Fruit fly (Drosophila melanogaster) whole organism, adult: ENCODE data around the gene Pp2C1.
A peak's percentile ranks its signal among the peaks of the same experiment; 100 is the strongest.

Experiments
- CG11617 ChIP-seq: fragments of 200-800 bp; sonication (Bioruptor generic); optimal IDR thresholded peaks from 2 replicates; lab custom pipeline; 2017; ENCODE audit warnings: mild to moderate bottlenecking, missing biosample characterization, missing genetic modification reagents, missing genetic modification characterization
- CG12768 ChIP-seq: fragments of 200-800 bp; sonication (Bioruptor generic); optimal IDR thresholded peaks from 2 replicates; lab custom pipeline; 2017; ENCODE audit warnings: missing biosample characterization, missing genetic modification characterization, mild to moderate bottlenecking, moderate library complexity, missing genetic modification reagents
- CG14711 ChIP-seq: fragments of 200-800 bp; sonication (Bioruptor generic); optimal IDR thresholded peaks from 2 replicates; lab custom pipeline; 2018; ENCODE audit warnings: missing biosample characterization, mild to moderate bottlenecking, missing genetic modification characterization, moderate library complexity
- CG1620 ChIP-seq: fragments of 200-800 bp; sonication (Bioruptor generic); optimal IDR thresholded peaks from 2 replicates; lab custom pipeline; 2016; ENCODE audit warnings: missing biosample characterization, missing genetic modification characterization
- CG33017 ChIP-seq: fragments of 200-800 bp; sonication (Bioruptor generic); optimal IDR thresholded peaks from 2 replicates; lab custom pipeline; 2018; ENCODE audit warnings: missing biosample characterization, mild to moderate bottlenecking, missing genetic modification characterization, moderate library complexity
- CG5204 ChIP-seq: fragments of 200-800 bp; sonication (Bioruptor generic); optimal IDR thresholded peaks from 2 replicates; lab custom pipeline; 2016; ENCODE audit warnings: missing biosample characterization, missing genetic modification characterization
- CG7045 ChIP-seq: fragments of 200-800 bp; sonication (Bioruptor generic); optimal IDR thresholded peaks from 2 replicates; lab custom pipeline; 2017; ENCODE audit warnings: missing biosample characterization, mild to moderate bottlenecking, missing genetic modification characterization
- CG7101 ChIP-seq: fragments of 200-800 bp; sonication (Bioruptor generic); optimal IDR thresholded peaks from 2 replicates; lab custom pipeline; 2018; ENCODE audit warnings: missing biosample characterization, mild to moderate bottlenecking, missing genetic modification characterization, moderate library complexity
- Clk ChIP-seq: fragments of 200-800 bp; sonication (Bioruptor generic); optimal IDR thresholded peaks from 2 replicates; lab custom pipeline; 2017; ENCODE audit warnings: missing biosample characterization, missing genetic modification characterization
- Crg-1 ChIP-seq: fragments of 200-800 bp; sonication (Bioruptor generic); optimal IDR thresholded peaks from 2 replicates; lab custom pipeline; 2016; ENCODE audit warnings: missing biosample characterization, missing genetic modification characterization
- Hr96 ChIP-seq: fragments of 200-800 bp; sonication (Bioruptor generic); optimal IDR thresholded peaks from 2 replicates; lab custom pipeline; 2016; ENCODE audit warnings: missing biosample characterization, missing genetic modification characterization
- Mnt ChIP-seq: fragments of 200-800 bp; sonication (Bioruptor generic); optimal IDR thresholded peaks from 2 replicates; lab custom pipeline; 2016; ENCODE audit warnings: missing biosample characterization, mild to moderate bottlenecking, missing genetic modification characterization
- bab1 ChIP-seq: fragments of 200-800 bp; sonication (Bioruptor generic); optimal IDR thresholded peaks from 3 replicates; lab custom pipeline; 2019; ENCODE audit warnings: missing biosample characterization, mild to moderate bottlenecking, missing genetic modification characterization, moderate library complexity
- cic ChIP-seq: fragments of 200-800 bp; sonication (Bioruptor generic); optimal IDR thresholded peaks from 2 replicates; lab custom pipeline; 2017; ENCODE audit warnings: missing biosample characterization, mild to moderate bottlenecking, missing genetic modification characterization, moderate library complexity
- cnc ChIP-seq, 2 experiments: fragments of >200 bp; optimal IDR thresholded peaks; 2 replicates each; lab custom pipeline; 2017
- kay ChIP-seq: fragments of 200-800 bp; sonication (Bioruptor generic); peaks from one replicate; lab custom pipeline; 2016; ENCODE audit warnings: missing biosample characterization, missing genetic modification characterization, borderline replicate concordance
- ovo ChIP-seq: fragments of 200-800 bp; sonication (Bioruptor generic); optimal IDR thresholded peaks from 2 replicates; lab custom pipeline; 2016; ENCODE audit warnings: missing biosample characterization, missing genetic modification characterization
- pad ChIP-seq: fragments of 200-800 bp; sonication (Bioruptor generic); optimal IDR thresholded peaks from 3 replicates; lab custom pipeline; 2017; ENCODE audit warnings: missing biosample characterization, missing genetic modification characterization, mild to moderate bottlenecking, moderate library complexity, missing genetic modification reagents
- tj ChIP-seq: fragments of 200-800 bp; sonication (Bioruptor generic); optimal IDR thresholded peaks from 3 replicates; lab custom pipeline; 2017; ENCODE audit warnings: missing biosample characterization, mild to moderate bottlenecking, missing genetic modification characterization, moderate library complexity
- toe ChIP-seq: fragments of 200-800 bp; sonication (Bioruptor generic); optimal IDR thresholded peaks from 2 replicates; lab custom pipeline; 2016; ENCODE audit warnings: missing biosample characterization, missing genetic modification characterization

Pp2C1 gene

DNA sequence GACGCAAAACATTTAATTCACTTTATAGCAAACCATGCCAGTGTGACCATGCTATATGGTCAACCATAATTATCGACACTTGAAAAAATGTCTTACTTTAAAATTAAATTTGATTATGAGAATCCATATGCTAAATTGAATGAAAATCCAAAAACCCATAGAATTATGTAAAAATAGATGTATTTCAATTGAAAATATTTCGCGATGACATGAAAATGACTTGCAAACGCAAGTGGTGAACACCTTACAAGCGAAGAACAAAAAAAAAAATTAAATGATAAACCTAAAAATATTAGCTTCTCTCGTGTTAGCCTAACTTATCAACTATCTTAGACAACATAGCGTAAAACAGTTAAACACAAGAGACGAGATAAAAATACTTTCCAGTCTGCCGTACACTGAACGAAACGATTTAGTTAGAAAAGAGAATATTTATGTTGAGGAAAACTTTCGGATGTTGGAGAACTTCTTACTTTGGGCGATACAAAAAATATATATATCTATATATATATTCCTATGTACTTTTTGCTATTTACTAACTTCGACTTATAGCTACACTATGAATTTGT lies 6.8 kb downstream of the Pp2C1 start:
- TF ChIP-seq pad (GFP tag; lab: Kevin White, UChicago): no peak
- no peak for TF ChIP-seq CG12768 (GFP tag; lab: Kevin White, UChicago)
- TF ChIP-seq CG5204: peak; percentile 45
- no peak for TF ChIP-seq Clk (GFP tag; lab: Kevin White, UChicago)
- TF ChIP-seq Crg-1: peak; percentile 35
- TF ChIP-seq CG7045: peak; percentile 10
- peak; percentile 61 for TF ChIP-seq kay
- no peak for TF ChIP-seq tj (GFP tag; lab: Kevin White, UChicago)
- TF ChIP-seq CG11617 (GFP tag; lab: Kevin White, UChicago): peak; percentile 39
- peak; percentile 10 for TF ChIP-seq CG1620 (GFP tag; lab: Kevin White, UChicago)
- no peak for TF ChIP-seq ovo (GFP tag; lab: Kevin White, UChicago)
- TF ChIP-seq Hr96 (GFP tag; lab: Kevin White, UChicago): peak; percentile 10
- no peak for TF ChIP-seq cic (GFP tag; lab: Kevin White, UChicago)
- peak; percentile 52 for TF ChIP-seq CG33017 (tag; lab: Kevin White, UChicago)
- TF ChIP-seq CG7101 (tag; lab: Kevin White, UChicago): peak; percentile 38
- TF ChIP-seq CG14711: peak; percentile 24
- TF ChIP-seq toe (GFP tag; lab: Kevin White, UChicago): peak; percentile 16
- TF ChIP-seq cnc (optimal IDR thresholded peaks at IDR 0.05; lab: Kevin White, UChicago): no peak
- TF ChIP-seq Mnt: no peak
- TF ChIP-seq bab1 (GFP tag; lab: Kevin White, UChicago): no peak

DNA sequence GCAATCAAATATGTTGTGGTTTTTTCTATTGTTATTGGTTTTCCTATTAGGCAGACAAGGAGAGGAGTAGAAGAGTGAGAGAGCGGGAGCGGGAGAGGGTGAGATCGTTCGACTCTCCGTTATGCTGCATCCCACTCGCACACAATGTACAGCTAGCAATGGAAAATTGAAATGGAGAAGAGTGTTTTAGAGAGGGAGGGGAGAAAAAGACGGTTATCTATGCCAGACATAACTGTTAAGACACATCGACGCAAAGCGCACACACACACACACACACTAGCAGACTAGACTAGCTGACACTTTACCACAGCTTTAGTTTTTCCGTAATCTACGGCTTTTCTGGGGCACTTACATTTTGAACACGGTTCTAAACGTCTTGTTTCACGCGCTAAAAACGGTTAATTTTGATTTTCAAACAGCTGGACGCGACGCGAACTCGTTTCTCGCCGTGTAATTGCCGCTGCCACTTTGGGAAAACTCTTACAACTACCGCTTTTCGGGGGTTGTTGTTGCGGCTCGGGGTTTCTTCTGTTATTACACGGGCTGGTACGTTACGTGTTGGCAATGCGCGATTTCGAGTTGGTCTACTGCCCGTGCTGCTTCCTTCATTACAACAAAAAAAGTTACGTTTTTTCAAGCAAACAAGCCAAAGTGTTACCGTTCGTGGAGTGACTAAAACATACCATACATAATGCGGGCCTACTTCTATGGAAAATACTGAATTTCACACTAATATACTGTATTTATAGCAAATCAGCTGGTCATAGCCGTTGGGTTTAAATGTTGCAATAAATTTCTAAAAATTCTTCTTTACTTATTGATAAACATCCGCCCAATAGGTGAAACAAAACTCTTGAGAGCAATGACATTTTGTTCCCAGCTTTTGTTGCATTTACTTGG lies 7.5 kb downstream of the Pp2C1 start, which contains the start of gene fzr:
TSS of gene fzr (minus strand) at position 625 of the 900 bp plus-strand sequence.
- TF ChIP-seq Hr96 (GFP tag; lab: Kevin White, UChicago) (no peak), CG1620 (GFP tag; lab: Kevin White, UChicago) (no peak), Clk (GFP tag; lab: Kevin White, UChicago) (no peak), CG7101 (tag; lab: Kevin White, UChicago) (no peak), ovo (GFP tag; lab: Kevin White, UChicago) (peak; percentile 93), CG7045 (no peak), bab1 (GFP tag; lab: Kevin White, UChicago) (peak; percentile 15), kay (no peak), cic (GFP tag; lab: Kevin White, UChicago) (no peak), tj (GFP tag; lab: Kevin White, UChicago) (peak; percentile 10), CG33017 (tag; lab: Kevin White, UChicago) (no peak), CG5204 (no peak), pad (GFP tag; lab: Kevin White, UChicago) (peak; percentile 98), CG14711 (no peak), CG12768 (GFP tag; lab: Kevin White, UChicago) (no peak), cnc (optimal IDR thresholded peaks at IDR 0.05; lab: Kevin White, UChicago) (no peak), Mnt (no peak), CG11617 (GFP tag; lab: Kevin White, UChicago) (no peak), toe (GFP tag; lab: Kevin White, UChicago) (no peak)

DNA sequence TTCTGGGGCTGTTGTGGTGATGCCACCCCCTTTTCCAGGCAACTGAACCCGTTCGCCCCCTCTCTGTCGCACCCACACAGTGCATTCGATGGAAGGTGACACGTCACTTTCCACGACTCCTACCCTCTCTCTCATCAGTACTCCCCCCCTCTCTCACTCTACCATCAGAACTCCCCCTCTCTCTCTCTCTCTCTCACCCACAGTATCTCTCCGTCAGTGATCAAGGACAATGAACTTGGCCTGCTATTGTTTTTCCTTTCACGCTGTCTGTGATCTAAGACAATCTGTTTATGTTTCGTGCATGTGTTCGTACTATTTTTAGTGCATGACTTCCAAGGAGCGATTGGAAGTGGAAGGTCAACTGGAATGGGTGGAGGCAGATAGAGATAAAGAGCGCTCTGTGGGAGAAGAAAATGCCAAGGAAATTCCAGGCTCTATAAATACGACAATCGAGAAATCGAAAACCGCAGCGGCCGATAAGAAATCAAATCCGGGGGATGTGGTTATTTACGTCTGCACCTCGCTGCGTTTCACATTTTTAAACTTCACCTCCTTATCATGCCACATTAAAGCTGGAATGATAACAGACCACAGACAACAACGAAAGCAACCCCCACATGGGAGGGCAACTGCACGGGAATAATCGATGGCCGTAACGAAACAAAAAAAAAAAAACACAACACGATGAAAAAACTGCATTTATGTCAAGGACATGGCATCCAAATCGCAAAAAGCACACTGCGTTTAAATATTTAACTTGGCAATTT lies 8.4 kb downstream of the Pp2C1 start:
- TF ChIP-seq CG7045 (no peak), bab1 (GFP tag; lab: Kevin White, UChicago) (no peak), Mnt (peak; percentile 11)

DNA sequence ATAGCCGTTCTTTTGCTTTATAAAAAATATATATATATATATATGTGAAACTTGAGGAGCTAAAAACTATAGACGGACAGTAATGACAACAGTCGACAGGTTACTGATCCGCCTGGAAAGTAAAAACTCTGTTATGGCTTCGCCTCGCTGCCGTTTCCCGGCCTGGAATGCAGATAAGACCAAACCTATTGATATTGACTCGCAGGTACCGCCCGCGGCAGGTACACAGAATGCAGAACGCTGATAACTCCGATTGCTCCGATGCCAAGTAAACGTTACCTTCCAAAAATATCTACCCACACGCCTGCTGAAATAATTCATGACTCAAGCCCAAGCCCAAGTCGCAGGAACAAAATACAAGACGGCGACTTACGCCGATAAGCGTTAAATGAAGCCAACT lies 9.3 kb downstream of the Pp2C1 start:
- TF ChIP-seq Crg-1: no peak
- no peak for TF ChIP-seq Clk (GFP tag; lab: Kevin White, UChicago)
- TF ChIP-seq CG12768 (GFP tag; lab: Kevin White, UChicago): no peak
- no peak for TF ChIP-seq CG7101 (tag; lab: Kevin White, UChicago)
- TF ChIP-seq bab1 (GFP tag; lab: Kevin White, UChicago): no peak
- TF ChIP-seq Hr96 (GFP tag; lab: Kevin White, UChicago): no peak
- no peak for TF ChIP-seq ovo (GFP tag; lab: Kevin White, UChicago)
- no peak for TF ChIP-seq CG33017 (tag; lab: Kevin White, UChicago)
- no peak for TF ChIP-seq CG11617 (GFP tag; lab: Kevin White, UChicago)
- TF ChIP-seq cnc (optimal IDR thresholded peaks at IDR 0.05; lab: Kevin White, UChicago): no peak
- TF ChIP-seq CG5204: no peak
- no peak for TF ChIP-seq CG14711
- TF ChIP-seq tj (GFP tag; lab: Kevin White, UChicago): no peak
- no peak for TF ChIP-seq pad (GFP tag; lab: Kevin White, UChicago)
- TF ChIP-seq toe (GFP tag; lab: Kevin White, UChicago): no peak
- TF ChIP-seq Mnt: no peak
- TF ChIP-seq CG1620 (GFP tag; lab: Kevin White, UChicago): no peak
- TF ChIP-seq cic (GFP tag; lab: Kevin White, UChicago): no peak
- no peak for TF ChIP-seq kay

DNA sequence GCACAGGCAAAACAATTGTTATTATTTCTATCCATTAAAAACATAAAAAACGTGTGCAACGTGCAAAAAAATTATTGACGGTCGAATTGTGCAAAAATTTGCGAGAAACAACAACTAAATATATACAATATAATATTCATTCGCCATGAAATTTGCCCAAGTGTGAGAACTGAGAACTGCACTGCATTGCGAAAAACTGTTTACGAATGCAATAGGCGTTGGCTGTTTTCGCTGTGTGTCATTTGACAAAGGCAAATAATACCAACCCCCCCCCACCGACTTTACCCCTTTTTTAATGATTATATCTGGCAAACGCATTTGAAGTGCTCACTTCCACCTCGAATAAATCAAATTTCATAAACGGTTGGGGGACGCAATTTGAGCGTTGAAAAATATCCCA lies 11.6 kb downstream of the Pp2C1 start:
- TF ChIP-seq ovo (GFP tag; lab: Kevin White, UChicago) (no peak), Hr96 (GFP tag; lab: Kevin White, UChicago) (no peak), CG33017 (tag; lab: Kevin White, UChicago) (no peak), pad (GFP tag; lab: Kevin White, UChicago) (peak; percentile 7), Mnt (no peak), CG7101 (tag; lab: Kevin White, UChicago) (no peak), kay (peak; percentile 72), CG7045 (no peak), cnc (optimal IDR thresholded peaks at IDR 0.05; lab: Kevin White, UChicago) (no peak), CG12768 (GFP tag; lab: Kevin White, UChicago) (no peak), cic (GFP tag; lab: Kevin White, UChicago) (no peak), CG14711 (no peak), Crg-1 (no peak), Clk (GFP tag; lab: Kevin White, UChicago) (no peak), toe (GFP tag; lab: Kevin White, UChicago) (no peak), CG5204 (no peak), CG1620 (GFP tag; lab: Kevin White, UChicago) (no peak), bab1 (GFP tag; lab: Kevin White, UChicago) (no peak), CG11617 (GFP tag; lab: Kevin White, UChicago) (no peak), tj (GFP tag; lab: Kevin White, UChicago) (peak; percentile 99)
